Fruit fly (Drosophila melanogaster) whole organism, wandering third instar larva: ENCODE measurements around the gene CG33777.

Experiments
- Abd-B ChIP-seq: fragments of >200 bp; optimal IDR thresholded peaks from 2 replicates; lab custom pipeline; 2017; ENCODE audit warnings: missing biosample characterization, missing genetic modification characterization
- CG32264 ChIP-seq: fragments of 200-800 bp; sonication (Bioruptor generic); optimal IDR thresholded peaks from 2 replicates; lab custom pipeline; 2016; ENCODE audit warnings: missing biosample characterization, missing genetic modification characterization
- CG9705 ChIP-seq: fragments of 200-800 bp; sonication (Bioruptor generic); optimal IDR thresholded peaks from 2 replicates; lab custom pipeline; 2018; ENCODE audit warnings: missing biosample characterization, mild to moderate bottlenecking, missing genetic modification characterization
- CrebA ChIP-seq: fragments of 200-800 bp; sonication (Bioruptor generic); optimal IDR thresholded peaks from 2 replicates; lab custom pipeline; 2016; ENCODE audit warnings: missing biosample characterization, mild to moderate bottlenecking, missing genetic modification characterization, borderline replicate concordance
- Dfd ChIP-seq: fragments of >200 bp; optimal IDR thresholded peaks from 2 replicates; lab custom pipeline; 2017; ENCODE audit warnings: missing biosample characterization, missing genetic modification characterization
- Dif ChIP-seq: fragments of 200-275, 200-300 bp; sonication (Bioruptor generic); optimal IDR thresholded peaks from 2 replicates; lab custom pipeline; 2018; ENCODE audit warnings: missing biosample characterization, missing genetic modification characterization; ENCODE audit not compliant: partially characterized antibody
- GATAd ChIP-seq: sonication (Bioruptor generic); optimal IDR thresholded peaks from 2 replicates; lab custom pipeline; 2016; ENCODE audit warnings: missing biosample characterization, missing genetic modification characterization
- HLH106 ChIP-seq: fragments of 200-800 bp; optimal IDR thresholded peaks from 3 replicates; lab custom pipeline; 2019; ENCODE audit warnings: missing biosample characterization, mild to moderate bottlenecking, missing genetic modification characterization, moderate library complexity
- Hnf4 ChIP-seq: fragments of 200-800 bp; sonication (Bioruptor generic); optimal IDR thresholded peaks from 2 replicates; lab custom pipeline; 2016; ENCODE audit warnings: missing biosample characterization, mild to moderate bottlenecking, missing genetic modification characterization
- Hr78 ChIP-seq: fragments of >200 bp; optimal IDR thresholded peaks from 2 replicates; lab custom pipeline; 2017; ENCODE audit warnings: missing biosample characterization, missing genetic modification characterization
- Hr83 ChIP-seq: fragments of 200-300 bp; sonication (Bioruptor generic); optimal IDR thresholded peaks from 2 replicates; lab custom pipeline; 2016; ENCODE audit warnings: missing biosample characterization, mild to moderate bottlenecking, missing genetic modification characterization, moderate library complexity; ENCODE audit not compliant: poor library complexity, severe bottlenecking
- Jra ChIP-seq: sonication (Bioruptor generic); optimal IDR thresholded peaks from 2 replicates; lab custom pipeline; 2016; ENCODE audit warnings: missing biosample characterization, missing genetic modification characterization
- Myc ChIP-seq: fragments of >200 bp; optimal IDR thresholded peaks from 2 replicates; lab custom pipeline; 2017
- N ChIP-seq: fragments of >200 bp; optimal IDR thresholded peaks from 2 replicates; lab custom pipeline; 2018; ENCODE audit warnings: missing biosample characterization, missing external identifiers, missing genetic modification characterization
- OdsH ChIP-seq: fragments of 200-800 bp; sonication (Bioruptor generic); optimal IDR thresholded peaks from 2 replicates; lab custom pipeline; 2016; ENCODE audit warnings: missing biosample characterization, mild to moderate bottlenecking, missing genetic modification characterization
- Rel ChIP-seq, 2 experiments: fragments of 200-800 bp; sonication (Bioruptor generic) in 1 of 2; optimal IDR thresholded peaks; 2 replicates in 1 of 2; 3 replicates in 1 of 2; lab custom pipeline; 2016 to 2019; ENCODE audit warnings: mild to moderate bottlenecking in 2 of 2, missing biosample characterization in 2 of 2, missing genetic modification characterization in 2 of 2, moderate library complexity in 1 of 2
- Sp1 ChIP-seq: fragments of 200-800 bp; sonication (Bioruptor generic); optimal IDR thresholded peaks from 3 replicates; lab custom pipeline; 2019; ENCODE audit warnings: missing biosample characterization, mild to moderate bottlenecking, missing genetic modification characterization, moderate library complexity
- Vsx2 ChIP-seq: fragments of 200-300, 225-300 bp; sonication (Bioruptor generic); optimal IDR thresholded peaks from 2 replicates; lab custom pipeline; 2018; ENCODE audit warnings: missing biosample characterization, missing genetic modification characterization; ENCODE audit not compliant: partially characterized antibody
- br ChIP-seq: fragments of 200-800 bp; sonication (Bioruptor generic); optimal IDR thresholded peaks from 2 replicates; lab custom pipeline; 2016; ENCODE audit warnings: missing biosample characterization, missing genetic modification characterization
- brk ChIP-seq: fragments of 200-800 bp; sonication (Bioruptor generic); optimal IDR thresholded peaks from 2 replicates; lab custom pipeline; 2016; ENCODE audit warnings: missing biosample characterization, mild to moderate bottlenecking, missing genetic modification characterization
- dl ChIP-seq, 2 experiments: fragments of 175-275, 200-275 bp in 1 of 2; fragments of 200-275 bp in 1 of 2; sonication (Bioruptor generic); optimal IDR thresholded peaks; lab custom pipeline; 2018; ENCODE audit warnings: mild to moderate bottlenecking in 2 of 2, missing biosample characterization in 2 of 2, missing genetic modification characterization in 2 of 2, moderate library complexity in 2 of 2; ENCODE audit not compliant: partially characterized antibody in 2 of 2, insufficient read depth in 1 of 2
- dmrt93B ChIP-seq: fragments of 200-800 bp; sonication (Bioruptor generic); optimal IDR thresholded peaks from 2 replicates; lab custom pipeline; 2018; ENCODE audit warnings: missing biosample characterization, mild to moderate bottlenecking, missing genetic modification characterization
- dsf ChIP-seq: sonication (Bioruptor generic); optimal IDR thresholded peaks from 2 replicates; lab custom pipeline; 2016; ENCODE audit warnings: missing biosample characterization, missing genetic modification characterization, borderline replicate concordance
- ey ChIP-seq: fragments of 200-800 bp; sonication (Bioruptor generic); optimal IDR thresholded peaks from 2 replicates; lab custom pipeline; 2016; ENCODE audit warnings: missing biosample characterization, missing genetic modification characterization
- foxo ChIP-seq, 2 experiments: fragments of 200-800 bp; sonication (Bioruptor generic); optimal IDR thresholded peaks; 2 replicates in 1 of 2; 3 replicates in 1 of 2; lab custom pipeline; 2016 to 2017; ENCODE audit warnings: missing biosample characterization in 2 of 2, missing genetic modification characterization in 2 of 2
- fru ChIP-seq: fragments of 200-800 bp; sonication (Bioruptor generic); optimal IDR thresholded peaks from 3 replicates; lab custom pipeline; 2016; ENCODE audit warnings: missing biosample characterization, mild to moderate bottlenecking, missing genetic modification characterization
- h ChIP-seq: fragments of 200-800 bp; sonication (Bioruptor generic); optimal IDR thresholded peaks from 3 replicates; lab custom pipeline; 2016; ENCODE audit warnings: missing biosample characterization, mild to moderate bottlenecking, missing genetic modification characterization
- jim ChIP-seq: fragments of 175-275, 200-325 bp; sonication (Bioruptor generic); optimal IDR thresholded peaks from 2 replicates; lab custom pipeline; 2016; ENCODE audit warnings: missing biosample characterization, mild to moderate bottlenecking, missing genetic modification characterization
- lola ChIP-seq: fragments of >200 bp; optimal IDR thresholded peaks from 2 replicates; lab custom pipeline; 2017; ENCODE audit warnings: missing biosample characterization, missing genetic modification characterization
- pan ChIP-seq: fragments of >200 bp; optimal IDR thresholded peaks from 2 replicates; lab custom pipeline; 2017
- psq ChIP-seq: fragments of 200-800 bp; sonication (Bioruptor generic); optimal IDR thresholded peaks from 3 replicates; lab custom pipeline; 2017; ENCODE audit warnings: missing biosample characterization, mild to moderate bottlenecking, missing genetic modification characterization, moderate library complexity
- rgr ChIP-seq: fragments of 200-800 bp; sonication (Bioruptor generic); optimal IDR thresholded peaks from 3 replicates; lab custom pipeline; 2016; ENCODE audit warnings: missing biosample characterization, mild to moderate bottlenecking, missing genetic modification characterization
- sage ChIP-seq: fragments of 200-800 bp; sonication (Bioruptor generic); optimal IDR thresholded peaks from 2 replicates; lab custom pipeline; 2016; ENCODE audit warnings: missing biosample characterization, mild to moderate bottlenecking, missing genetic modification characterization
- sv ChIP-seq: fragments of 200-800 bp; sonication (Bioruptor generic); optimal IDR thresholded peaks from 3 replicates; lab custom pipeline; 2016; ENCODE audit warnings: missing biosample characterization, missing genetic modification characterization
- tai ChIP-seq: sonication (Bioruptor generic); optimal IDR thresholded peaks from 2 replicates; lab custom pipeline; 2016; ENCODE audit warnings: missing biosample characterization, missing genetic modification characterization
- usp ChIP-seq: fragments of >200 bp; optimal IDR thresholded peaks from 2 replicates; lab custom pipeline; 2017; ENCODE audit warnings: missing biosample characterization, missing genetic modification characterization
- woc ChIP-seq: sonication (Bioruptor generic); optimal IDR thresholded peaks from 2 replicates; lab custom pipeline; 2016; ENCODE audit warnings: missing biosample characterization, mild to moderate bottlenecking, missing genetic modification characterization

CG33777 gene

DNA sequence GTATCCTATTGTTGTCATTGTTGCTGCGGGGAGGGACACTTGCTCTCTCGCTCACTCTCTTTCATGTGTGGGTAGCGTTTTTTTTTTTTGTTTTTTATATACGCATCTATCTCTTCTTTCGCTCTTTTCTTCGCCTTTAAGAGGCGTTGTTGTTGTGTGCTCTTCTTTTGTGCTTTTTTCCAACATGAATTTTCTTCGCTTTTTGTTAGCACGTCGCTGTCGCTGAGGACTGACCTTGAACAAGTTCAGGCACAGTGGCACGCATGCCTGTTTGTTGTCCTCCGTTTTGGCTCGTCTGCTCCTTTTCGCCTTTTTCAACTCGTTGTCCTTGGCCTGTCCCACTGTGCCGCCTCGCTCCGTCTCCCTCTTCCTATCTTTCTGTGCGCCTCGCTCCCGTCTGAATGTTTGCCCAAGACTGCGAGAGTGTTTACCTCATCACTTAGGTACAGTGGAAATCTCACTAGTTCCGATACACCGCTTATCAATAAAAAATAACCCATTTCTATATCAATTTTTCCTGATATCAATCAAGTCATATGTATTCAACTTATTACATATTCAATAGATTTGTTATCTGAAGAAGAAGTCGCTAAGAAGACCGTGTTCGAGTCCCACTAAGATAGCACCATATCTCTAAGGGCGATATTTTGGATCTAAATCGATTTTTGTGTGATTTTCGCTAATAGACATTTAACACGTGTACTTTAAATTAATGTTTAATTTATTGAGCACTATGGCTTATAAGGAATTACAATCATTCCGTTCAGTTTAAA is 11.8 kb downstream of the CG33777 start (continued):
- TF ChIP-seq CrebA (GFP tag; lab: Kevin White, UChicago) (peak; percentile 49), CG32264 (GFP tag; lab: Kevin White, UChicago) (peak; percentile 31), sage (GFP tag; lab: Kevin White, UChicago) (peak; percentile 27), fru (GFP tag; lab: Kevin White, UChicago) (peak; percentile 78), ey (GFP tag; lab: Kevin White, UChicago) (peak; percentile 65)

DNA sequence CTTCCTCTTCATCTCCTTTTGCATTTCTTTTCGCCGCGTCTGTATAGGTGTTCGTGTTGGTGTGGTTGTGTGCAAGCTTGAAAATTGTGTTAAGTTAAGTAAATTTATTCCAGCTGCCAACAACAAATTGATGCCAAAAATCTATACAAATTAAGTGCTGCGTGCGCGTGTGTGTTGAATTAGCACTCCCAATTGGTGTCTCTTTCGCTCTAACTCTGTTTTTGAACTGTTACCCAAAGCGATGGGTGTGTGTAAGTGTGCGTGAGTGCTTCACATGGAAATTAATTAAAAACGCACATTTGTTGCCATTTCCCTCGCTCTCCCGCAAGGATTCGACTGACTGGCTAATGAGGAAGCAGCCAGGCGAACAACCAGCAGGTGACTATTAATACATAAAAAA is 12.5 kb downstream of the CG33777 start:
- TF ChIP-seq tai (GFP tag; lab: Kevin White, UChicago) (no peak), CG9705 (GFP tag; lab: Kevin White, UChicago) (no peak), sage (GFP tag; lab: Kevin White, UChicago) (no peak), psq (GFP tag; lab: Kevin White, UChicago) (no peak), Jra (GFP tag; lab: Kevin White, UChicago) (no peak), lola (GFP tag; lab: Kevin White, UChicago) (no peak), Abd-B (GFP tag; lab: Kevin White, UChicago) (no peak), dl (GFP tag; optimal IDR thresholded peaks at IDR 0.05; lab: Kevin White, UChicago; ENCODE audit: insufficient read depth in 1 of 2, partially characterized antibody in 2 of 2) (no peak), jim (GFP tag; lab: Kevin White, UChicago) (no peak), woc (no peak), h (GFP tag; lab: Kevin White, UChicago) (no peak), CrebA (GFP tag; lab: Kevin White, UChicago) (no peak), N (GFP tag; lab: Kevin White, UChicago) (no peak), br (GFP tag; lab: Kevin White, UChicago) (no peak), Hr78 (no peak), Vsx2 (GFP tag; lab: Kevin White, UChicago) (no peak), brk (GFP tag; lab: Kevin White, UChicago) (no peak), CG32264 (GFP tag; lab: Kevin White, UChicago) (no peak), foxo (GFP tag; optimal IDR thresholded peaks at IDR 0.05; lab: Kevin White, UChicago) (no peak)
- TF ChIP-seq, all 38 proteins: peak for 0

- TF ChIP-seq CG32264 (GFP tag; lab: Kevin White, UChicago) (peak; percentile 81), woc (peak; percentile 72), OdsH (peak; percentile 99), rgr (GFP tag; lab: Kevin White, UChicago) (peak; percentile 99), CG9705 (GFP tag; lab: Kevin White, UChicago) (peak; percentile 97), foxo (GFP tag; optimal IDR thresholded peaks at IDR 0.05; lab: Kevin White, UChicago) (peak in 1 of 2 experiments; percentile 97), ey (GFP tag; lab: Kevin White, UChicago) (peak; percentile 92), Vsx2 (GFP tag; lab: Kevin White, UChicago) (peak; percentile 21), HLH106 (peak; percentile 99), dl (GFP tag; optimal IDR thresholded peaks at IDR 0.05; lab: Kevin White, UChicago; ENCODE audit: insufficient read depth in 1 of 2, partially characterized antibody in 2 of 2) (peak in 1 of 2 experiments; percentile 48), Sp1 (GFP tag; lab: Kevin White, UChicago) (peak; percentile 99), Jra (GFP tag; lab: Kevin White, UChicago) (peak; percentile 69), Hr78 (no peak), dsf (GFP tag; lab: Kevin White, UChicago) (peak; percentile 86), Rel (GFP tag; optimal IDR thresholded peaks at IDR 0.05; lab: Kevin White, UChicago) (peak; percentile 83), Rel (tag; optimal IDR thresholded peaks at IDR 0.05; lab: Kevin White, UChicago) (peak; percentile 92), usp (no peak), GATAd (GFP tag; lab: Kevin White, UChicago) (peak; percentile 63), sv (peak; percentile 88), Abd-B (GFP tag; lab: Kevin White, UChicago) (no peak), tai (GFP tag; lab: Kevin White, UChicago) (peak; percentile 85), fru (GFP tag; lab: Kevin White, UChicago) (peak; percentile 95), jim (GFP tag; lab: Kevin White, UChicago) (no peak), Myc (lab: Kevin White, UChicago) (no peak), CrebA (GFP tag; lab: Kevin White, UChicago) (peak; percentile 70), br (GFP tag; lab: Kevin White, UChicago) (peak; percentile 91), Hr83 (GFP tag; lab: Kevin White, UChicago) (peak; percentile 37), Dif (GFP tag; lab: Kevin White, UChicago) (peak; percentile 33), N (GFP tag; lab: Kevin White, UChicago) (no peak), pan (no peak), lola (GFP tag; lab: Kevin White, UChicago) (no peak), Hnf4 (GFP tag; lab: Kevin White, UChicago) (peak; percentile 95), Dfd (peak; percentile 44), sage (GFP tag; lab: Kevin White, UChicago) (peak; percentile 91), h (GFP tag; lab: Kevin White, UChicago) (peak; percentile 96), psq (GFP tag; lab: Kevin White, UChicago) (peak; percentile 96), brk (GFP tag; lab: Kevin White, UChicago) (peak; percentile 97), dmrt93B (GFP tag; lab: Kevin White, UChicago) (peak; percentile 97)
These were observed 13.3 kb downstream of the CG33777 start, which contains the start of gene CG11357 for dm6 chr3L:4541573-4542371. TSS of gene CG11357 (plus strand) at chr3L:4542051.
